Worm (Caenorhabditis elegans) whole organism, mixed stage, embryonic: ENCODE measurements around the gene nhr-14.

Experiments
- blmp-1 ChIP-seq: fragments of 150-350 bp; optimal IDR thresholded peaks from 2 replicates; lab custom pipeline; 2014; ENCODE audit warnings: missing biosample characterization, missing genetic modification characterization
- ces-1 ChIP-seq: fragments of 150-350 bp; optimal IDR thresholded peaks from 2 replicates; lab custom pipeline; 2014; ENCODE audit warnings: missing biosample characterization, missing genetic modification reagents, missing genetic modification characterization
- lin-13 ChIP-seq: fragments of 150-350 bp; optimal IDR thresholded peaks from 2 replicates; lab custom pipeline; 2014; ENCODE audit warnings: missing biosample characterization, missing genetic modification characterization
- lsy-2 ChIP-seq: fragments of 150-350 bp; optimal IDR thresholded peaks from 2 replicates; lab custom pipeline; 2014; ENCODE audit warnings: missing biosample characterization, missing genetic modification characterization
- mab-5 ChIP-seq: fragments of 150-350 bp; optimal IDR thresholded peaks from 2 replicates; lab custom pipeline; 2014; ENCODE audit warnings: missing biosample characterization, missing genetic modification characterization
- sptf-1 ChIP-seq: sonication (generic microtip); optimal IDR thresholded peaks from 2 replicates; lab custom pipeline; 2017; ENCODE audit warnings: mild to moderate bottlenecking, missing genetic modification characterization, moderate library complexity, missing compliant biosample characterization
- unc-62 ChIP-seq: fragments of 150-350 bp; optimal IDR thresholded peaks from 2 replicates; lab custom pipeline; 2014; ENCODE audit warnings: missing biosample characterization, missing genetic modification reagents, missing genetic modification characterization

DNA sequence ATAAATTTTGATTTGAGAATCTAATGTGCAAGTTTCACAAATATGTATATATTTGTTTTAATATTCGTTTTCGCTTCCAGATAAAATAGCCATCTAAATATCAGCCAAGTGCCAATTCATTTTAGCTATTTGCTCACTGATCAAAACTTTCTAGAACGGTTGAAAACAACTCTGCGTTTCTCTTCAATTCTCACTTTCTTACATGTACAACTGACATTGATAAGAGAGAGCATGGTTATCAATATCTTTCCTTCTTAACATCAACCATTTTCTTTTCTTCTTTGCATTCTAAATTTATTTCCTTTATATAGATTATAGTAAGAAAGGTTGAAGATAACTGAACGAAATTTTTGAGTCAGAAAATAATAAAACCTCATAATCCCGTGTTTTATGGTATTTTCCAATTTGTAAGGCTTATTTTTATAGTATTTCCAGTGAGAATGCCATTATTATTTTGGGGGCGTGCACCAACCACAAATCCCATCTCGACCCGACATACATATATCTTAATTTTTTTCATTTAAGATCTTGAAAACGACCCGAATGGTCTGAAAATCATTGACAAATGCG, 47.6 kb downstream of the nhr-14 start, which contains the start of gene F08F1.3:
- no peak for TF ChIP-seq ces-1 (GFP tag; lab: Kevin White, UChicago)
- TF ChIP-seq lsy-2 (tag; lab: Kevin White, UChicago), result no peak
- TF ChIP-seq sptf-1 (tag; lab: Kevin White, UChicago), result no peak
- no peak for TF ChIP-seq lin-13 (tag; lab: Kevin White, UChicago)
- no peak for TF ChIP-seq blmp-1 (tag; lab: Kevin White, UChicago)
- no peak for TF ChIP-seq mab-5 (tag; lab: Kevin White, UChicago)
- no peak for TF ChIP-seq unc-62
